Fruit fly (Drosophila melanogaster): ENCODE data around the gene hoe1.

The hoe1 gene

dm6 chr2L:4965420-4965819 is 33.2 kb upstream of the hoe1 start, which contains the start of gene CG34125:
Gene CG34125 (plus strand): TSS chr2L:4965673.
- TF ChIP-seq CG8319 (GFP tag; optimal IDR thresholded peaks at IDR 0.05) = no peak
- TF ChIP-seq CG3919 (GFP tag; optimal IDR thresholded peaks at IDR 0.05) = no peak
- TF ChIP-seq Blimp-1 (GFP tag; optimal IDR thresholded peaks at IDR 0.05) = no peak
- no peak for TF ChIP-seq Eip93F (GFP tag; optimal IDR thresholded peaks at IDR 0.05)
- peak; percentile 40 for TF ChIP-seq cyc (GFP tag; optimal IDR thresholded peaks at IDR 0.05)
- TF ChIP-seq CG31627 (GFP tag; optimal IDR thresholded peaks at IDR 0.05) = peak; percentile 39
- 0 out of 2 replicates have a peak, but pooled peaks have one; percentile 16 for TF ChIP-seq CG15336 (GFP tag; IDR thresholded peaks at IDR 0.05)

DNA sequence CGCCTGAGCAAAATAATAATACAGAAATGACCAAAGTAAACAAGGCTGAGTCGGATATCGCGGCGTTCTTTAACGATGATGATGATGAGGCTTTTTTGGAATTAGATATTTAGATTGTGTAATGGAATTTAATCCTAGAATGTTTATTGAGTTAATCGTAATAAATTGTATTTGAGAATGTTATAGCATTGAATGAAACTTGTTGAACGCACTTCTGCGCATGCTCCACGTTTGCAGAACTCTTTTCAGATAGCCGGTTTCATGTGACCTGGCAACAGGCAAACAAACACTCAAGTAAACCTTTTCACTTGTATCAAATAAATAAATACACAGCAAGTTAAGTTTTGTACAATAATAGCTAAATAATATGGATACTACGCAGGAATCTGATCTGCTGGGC is 25.9 kb upstream of the hoe1 start, which contains the start of gene CG34124:
Gene CG34124, plus strand, starts transcription at position 301 of the 400 bp plus-strand sequence.
- TF ChIP-seq Lpt (GFP tag; optimal IDR thresholded peaks at IDR 0.05) (no peak), CG6163 (GFP tag; IDR thresholded peaks at IDR 0.05) (no peak), CG8119 (GFP tag; IDR thresholded peaks at IDR 0.05) (no peak), Ets96B (tag; optimal IDR thresholded peaks at IDR 0.05) (no peak), CG4318 (GFP tag; optimal IDR thresholded peaks at IDR 0.05) (no peak), lz (GFP tag; optimal IDR thresholded peaks at IDR 0.05) (no peak)

DNA sequence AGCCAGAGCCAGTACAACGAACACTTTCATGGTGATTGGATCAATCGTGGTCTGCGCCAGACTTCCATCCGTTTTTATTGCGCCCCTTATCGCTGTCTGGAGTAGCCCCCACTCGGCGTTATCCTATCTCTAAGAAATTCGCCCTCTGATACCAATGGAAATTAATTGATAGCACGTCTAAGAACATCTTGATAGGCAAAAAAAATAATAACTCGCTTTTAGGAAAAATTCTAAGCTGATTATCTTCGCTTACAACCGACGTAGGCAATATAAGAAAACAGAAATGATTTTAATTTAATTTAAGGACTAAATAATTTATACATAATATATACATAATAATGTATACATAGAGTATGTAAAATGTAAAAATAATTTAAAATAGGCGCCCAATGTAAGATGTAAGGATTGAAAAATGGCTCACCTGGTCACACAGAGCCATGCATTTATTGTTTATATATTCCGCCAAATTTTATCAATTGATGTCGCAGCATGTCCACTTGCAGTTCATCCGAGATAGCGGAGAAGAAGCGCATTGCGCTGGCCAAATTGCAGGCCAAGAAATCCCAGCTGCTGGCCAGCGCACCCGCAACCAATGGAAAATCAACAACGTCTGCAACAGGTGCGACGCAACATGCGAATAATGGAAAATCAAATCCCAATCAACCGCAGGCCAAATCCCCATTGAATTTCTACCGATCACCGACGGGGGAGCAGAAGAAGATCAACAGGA is 23.1 kb upstream of the hoe1 start, which contains the start of the genes Jon25Bi and Marcal1:
Gene Jon25Bi, minus strand, starts transcription at position 51 of the 730 bp plus-strand sequence.
Gene Marcal1, plus strand, starts transcription at position 416 of the 730 bp plus-strand sequence.
- no peak for TF ChIP-seq Smox (GFP tag; optimal IDR thresholded peaks at IDR 0.05)
- no peak for TF ChIP-seq CG31627 (GFP tag; optimal IDR thresholded peaks at IDR 0.05)

DNA sequence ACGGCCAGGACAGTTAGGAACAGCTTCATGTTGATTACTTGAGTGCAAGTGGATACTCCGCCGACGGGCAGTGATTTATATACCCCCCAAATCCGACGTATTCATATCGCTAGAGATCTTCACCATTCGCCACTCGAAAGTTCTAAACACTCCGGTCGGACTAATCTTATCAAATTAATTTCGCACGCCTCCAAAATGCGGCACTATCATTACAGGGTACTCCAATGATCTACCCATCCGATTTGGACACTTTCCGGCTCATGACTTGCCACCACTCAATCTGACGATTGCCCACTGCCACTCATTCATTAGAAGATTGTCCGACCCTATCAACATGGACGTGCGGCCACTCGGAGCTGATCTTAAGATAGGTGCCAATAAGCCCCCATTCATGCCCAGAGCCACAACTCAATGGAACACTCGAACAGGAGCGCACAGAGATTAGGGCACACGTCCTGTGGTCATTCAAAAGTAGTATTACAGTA is 20.9 kb upstream of the hoe1 start, which contains the start of gene Jon25Bii:
Gene Jon25Bii, minus strand, starts transcription at position 51 of the 485 bp plus-strand sequence.
- TF ChIP-seq CG6808 (GFP tag; optimal IDR thresholded peaks at IDR 0.05) (no peak), Eip75B (GFP tag; optimal IDR thresholded peaks at IDR 0.05) (no peak), CG1621 (tag; optimal IDR thresholded peaks at IDR 0.05) (no peak), Hr4 (GFP tag; optimal IDR thresholded peaks at IDR 0.05) (no peak), CG11762 (GFP tag; optimal IDR thresholded peaks at IDR 0.05; ENCODE audit: insufficient read depth) (no peak), Hr39 (GFP tag; optimal IDR thresholded peaks at IDR 0.05) (no peak)

DNA sequence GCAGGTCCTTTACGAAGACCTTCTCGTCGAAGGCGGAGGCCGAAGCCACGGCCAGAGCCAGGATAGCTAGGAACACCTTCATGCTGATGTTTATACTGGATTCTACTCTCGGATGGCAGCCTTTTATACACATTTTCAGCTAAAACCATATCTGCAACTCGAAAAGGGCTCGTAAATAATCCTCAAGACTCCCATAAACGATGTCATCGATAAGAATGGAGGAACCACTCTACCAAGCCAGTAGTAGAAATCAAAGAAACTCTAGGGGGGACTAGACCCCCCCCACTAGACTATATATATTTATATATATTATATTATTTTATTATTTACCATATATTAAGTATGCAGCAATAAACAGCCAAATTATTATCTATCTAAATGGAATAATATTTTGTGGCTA is 18.5 kb upstream of the hoe1 start, which contains the start of gene Jon25Biii:
Gene Jon25Biii, minus strand, starts transcription at position 101 of the 400 bp plus-strand sequence.
- TF ChIP-seq esn (GFP tag; optimal IDR thresholded peaks at IDR 0.05) (no peak), CG6854 (GFP tag; optimal IDR thresholded peaks at IDR 0.05) (no peak), pdm3 (GFP tag; optimal IDR thresholded peaks at IDR 0.05) (no peak), CG6808 (GFP tag; optimal IDR thresholded peaks at IDR 0.05) (no peak), CG16779 (tag; optimal IDR thresholded peaks at IDR 0.05) (no peak), Smox (GFP tag; optimal IDR thresholded peaks at IDR 0.05) (no peak), CG3919 (GFP tag; optimal IDR thresholded peaks at IDR 0.05) (no peak), CG1621 (tag; optimal IDR thresholded peaks at IDR 0.05) (no peak), Gug (GFP tag; IDR thresholded peaks at IDR 0.05) (no peak), svp (GFP tag) (no peak), Sox15 (GFP tag; optimal IDR thresholded peaks at IDR 0.05) (no peak), CG11762 (GFP tag; optimal IDR thresholded peaks at IDR 0.05; ENCODE audit: insufficient read depth) (no peak), CG7368 (GFP tag; optimal IDR thresholded peaks at IDR 0.05) (no peak), dsx (GFP tag; optimal IDR thresholded peaks at IDR 0.05; ENCODE audit: poor library complexity, severe bottlenecking) (no peak), Ets21C (GFP tag; optimal IDR thresholded peaks at IDR 0.05) (no peak), dac (GFP tag; optimal IDR thresholded peaks at IDR 0.05) (no peak), cyc (GFP tag; optimal IDR thresholded peaks at IDR 0.05) (no peak)
